Worm (Caenorhabditis elegans) whole organism, young adult: ENCODE results near the gene abu-1.
A peak's percentile ranks its signal among the peaks of the same experiment; 100 is the strongest.

Experiments
- B0019.2 ChIP-seq: fragments of 200-800 bp; sonication (Bioruptor generic); conservative IDR thresholded peaks from 2 replicates; pipeline ENCODE4 v1.3.6; 2022; ENCODE audit warnings: missing genetic modification reagents, missing genetic modification characterization, missing compliant biosample characterization
- B0336.3 ChIP-seq: fragments of 200-800 bp; sonication (Bioruptor generic); IDR thresholded peaks from 2 replicates; pipeline ENCODE4 v1.3.6; 2022; ENCODE audit warnings: missing genetic modification characterization, missing compliant biosample characterization
- C17E4.6 ChIP-seq: fragments of 200-800 bp; sonication (Bioruptor generic); IDR thresholded peaks from 2 replicates; pipeline ENCODE4 v1.3.6; 2022; ENCODE audit warnings: missing genetic modification reagents, missing genetic modification characterization, missing compliant biosample characterization
- D2030.7 ChIP-seq: fragments of 200-800 bp; sonication (Bioruptor generic); IDR thresholded peaks from 2 replicates; pipeline ENCODE4 v1.3.6; 2022; ENCODE audit warnings: missing genetic modification reagents, missing genetic modification characterization, missing compliant biosample characterization
- F10E7.11 ChIP-seq: sonication (generic microtip); optimal IDR thresholded peaks from 2 replicates; lab custom pipeline; 2017; ENCODE audit warnings: mild to moderate bottlenecking, missing genetic modification characterization, moderate library complexity, missing compliant biosample characterization
- F23B12.7 ChIP-seq: sonication (generic microtip); optimal IDR thresholded peaks from 2 replicates; lab custom pipeline; 2017; ENCODE audit warnings: missing genetic modification characterization, mild to moderate bottlenecking, missing compliant biosample characterization, antibody characterized with exemption, moderate library complexity; ENCODE audit not compliant: insufficient read depth
- F39B2.1 ChIP-seq: fragments of 200-800 bp; sonication (Bioruptor generic); IDR thresholded peaks from 2 replicates; pipeline ENCODE4 v1.3.6; 2022; ENCODE audit warnings: missing genetic modification reagents, missing genetic modification characterization, missing compliant biosample characterization
- F52B5.7 ChIP-seq: sonication (generic microtip); optimal IDR thresholded peaks from 2 replicates; lab custom pipeline; 2016; ENCODE audit warnings: mild to moderate bottlenecking, missing genetic modification characterization, missing compliant biosample characterization
- ZK185.1 ChIP-seq: sonication (generic microtip); optimal IDR thresholded peaks from 2 replicates; lab custom pipeline; 2016; ENCODE audit warnings: mild to moderate bottlenecking, missing genetic modification characterization, missing compliant biosample characterization; ENCODE audit not compliant: poor library complexity, severe bottlenecking
- akir-1 ChIP-seq: fragments of 200-800 bp; sonication (Bioruptor generic); optimal IDR thresholded peaks from 2 replicates; lab custom pipeline; 2018; ENCODE audit warnings: mild to moderate bottlenecking, missing genetic modification characterization, moderate library complexity, missing compliant biosample characterization
- atf-7 ChIP-seq: sonication (generic microtip); optimal IDR thresholded peaks from 2 replicates; lab custom pipeline; 2017; ENCODE audit warnings: mild to moderate bottlenecking, missing genetic modification characterization, missing compliant biosample characterization
- athp-1 ChIP-seq: sonication (generic microtip); optimal IDR thresholded peaks from 2 replicates; lab custom pipeline; 2017; ENCODE audit warnings: mild to moderate bottlenecking, missing genetic modification characterization, missing compliant biosample characterization
- attf-5 ChIP-seq: fragments of 200-800 bp; sonication (Bioruptor generic); optimal IDR thresholded peaks from 2 replicates; lab custom pipeline; 2018; ENCODE audit warnings: mild to moderate bottlenecking, missing genetic modification characterization, missing compliant biosample characterization
- attf-6 ChIP-seq: fragments of 200-800 bp; sonication (Bioruptor generic); IDR thresholded peaks from 2 replicates; pipeline ENCODE4 v1.3.6; 2022; ENCODE audit warnings: missing genetic modification reagents, missing genetic modification characterization, missing compliant biosample characterization
- cebp-1 ChIP-seq, 2 experiments: fragments of 200-800 bp in 1 of 2; sonication (Bioruptor generic) in 1 of 2; sonication (generic microtip) in 1 of 2; IDR thresholded peaks in 1 of 2; optimal IDR thresholded peaks in 1 of 2; 2 replicates each; pipeline versions ENCODE4 v1.3.6 to Lab custom; 2017 to 2022; ENCODE audit warnings: missing compliant biosample characterization in 2 of 2, missing genetic modification characterization in 2 of 2, mild to moderate bottlenecking in 1 of 2, missing genetic modification reagents in 1 of 2, moderate library complexity in 1 of 2
- cebp-2 ChIP-seq: fragments of 200-800 bp; sonication (Bioruptor generic); IDR thresholded peaks from 2 replicates; pipeline ENCODE4 v1.3.6; 2022; ENCODE audit warnings: missing genetic modification characterization, missing compliant biosample characterization
- chd-7 ChIP-seq: sonication (generic microtip); optimal IDR thresholded peaks from 2 replicates; lab custom pipeline; 2016; ENCODE audit warnings: mild to moderate bottlenecking, missing genetic modification characterization, moderate library complexity, missing compliant biosample characterization
- dox-1 ChIP-seq: fragments of 200-800 bp; sonication (Bioruptor generic); IDR thresholded peaks from 2 replicates; pipeline ENCODE4 v1.3.6; 2022; ENCODE audit warnings: missing genetic modification reagents, missing genetic modification characterization, missing compliant biosample characterization
- dpff-1 ChIP-seq: sonication (generic microtip); optimal IDR thresholded peaks from 2 replicates; lab custom pipeline; 2017; ENCODE audit warnings: mild to moderate bottlenecking, missing genetic modification characterization, missing compliant biosample characterization
- efl-1 ChIP-seq: fragments of 150-350 bp; optimal IDR thresholded peaks from 2 replicates; lab custom pipeline; 2014; ENCODE audit warnings: missing biosample characterization, missing genetic modification reagents, missing genetic modification characterization
- egrh-3 ChIP-seq: fragments of 200-800 bp; sonication (Bioruptor generic); IDR thresholded peaks from 2 replicates; pipeline ENCODE4 v1.3.6; 2022; ENCODE audit warnings: missing genetic modification reagents, missing genetic modification characterization, missing compliant biosample characterization
- ekl-4 ChIP-seq: fragments of 200-800 bp; sonication (Bioruptor generic); IDR thresholded peaks from 2 replicates; pipeline ENCODE4 v1.3.6; 2022; ENCODE audit warnings: missing genetic modification reagents, missing genetic modification characterization, missing compliant biosample characterization
- him-1 ChIP-seq: sonication (generic microtip); optimal IDR thresholded peaks from 2 replicates; lab custom pipeline; 2016; ENCODE audit warnings: missing genotype, missing genetic modification reagents, missing genetic modification characterization, missing compliant biosample characterization
- hlh-26 ChIP-seq: fragments of 200-800 bp; sonication (Bioruptor generic); conservative IDR thresholded peaks from 2 replicates; pipeline ENCODE4 v1.3.6; 2022; ENCODE audit warnings: missing genetic modification reagents, missing genetic modification characterization, missing compliant biosample characterization
- hmg-1.2 ChIP-seq: fragments of 200-800 bp; sonication (Bioruptor generic); IDR thresholded peaks from 2 replicates; pipeline ENCODE4 v1.3.6; 2022; ENCODE audit warnings: missing genetic modification reagents, missing genetic modification characterization, missing compliant biosample characterization
- lin-40 ChIP-seq: sonication (generic microtip); optimal IDR thresholded peaks from 2 replicates; lab custom pipeline; 2016; ENCODE audit warnings: missing genetic modification characterization, mild to moderate bottlenecking, missing compliant biosample characterization, missing genotype, missing genetic modification reagents
- lin-54 ChIP-seq: fragments of 200-800 bp; sonication (Bioruptor generic); optimal IDR thresholded peaks from 2 replicates; lab custom pipeline; 2018; ENCODE audit warnings: mild to moderate bottlenecking, missing genetic modification characterization, missing compliant biosample characterization
- lsl-1 ChIP-seq: fragments of 200-800 bp; sonication (Bioruptor generic); optimal IDR thresholded peaks from 2 replicates; lab custom pipeline; 2018; ENCODE audit warnings: mild to moderate bottlenecking, missing genetic modification characterization, moderate library complexity, missing compliant biosample characterization
- madf-6 ChIP-seq: fragments of 200-800 bp; sonication (Bioruptor generic); IDR thresholded peaks from 2 replicates; pipeline ENCODE4 v1.3.6; 2022; ENCODE audit warnings: missing genetic modification reagents, missing genetic modification characterization, missing compliant biosample characterization
- mel-28 ChIP-seq: sonication (generic microtip); optimal IDR thresholded peaks from 2 replicates; lab custom pipeline; 2016; ENCODE audit warnings: borderline replicate concordance, mild to moderate bottlenecking, missing genetic modification characterization, missing compliant biosample characterization
- nfya-2 ChIP-seq: fragments of 200-800 bp; sonication (Bioruptor generic); IDR thresholded peaks from 2 replicates; pipeline ENCODE4 v1.3.6; 2022; ENCODE audit warnings: missing genetic modification reagents, missing genetic modification characterization, missing compliant biosample characterization
- nhr-90 ChIP-seq: sonication (generic microtip); optimal IDR thresholded peaks from 2 replicates; lab custom pipeline; 2016; ENCODE audit warnings: missing genotype, mild to moderate bottlenecking, missing genetic modification characterization, missing compliant biosample characterization
- pbrm-1 ChIP-seq: fragments of 200-800 bp; sonication (Bioruptor generic); IDR thresholded peaks from 2 replicates; pipeline ENCODE4 v1.3.6; 2022; ENCODE audit warnings: missing genetic modification reagents, missing genetic modification characterization, missing compliant biosample characterization
- repo-1 ChIP-seq: sonication (generic microtip); optimal IDR thresholded peaks from 2 replicates; lab custom pipeline; 2017; ENCODE audit warnings: mild to moderate bottlenecking, missing genetic modification characterization, missing compliant biosample characterization
- sea-2 ChIP-seq: fragments of 200-800 bp; sonication (Bioruptor generic); IDR thresholded peaks from 2 replicates; pipeline ENCODE4 v1.3.6; 2022; ENCODE audit warnings: missing genetic modification characterization, missing compliant biosample characterization
- snpc-1.3 ChIP-seq: sonication (generic microtip); optimal IDR thresholded peaks from 2 replicates; lab custom pipeline; 2017; ENCODE audit warnings: missing genetic modification characterization, mild to moderate bottlenecking, missing compliant biosample characterization, antibody characterized with exemption, moderate library complexity, missing genotype, missing genetic modification reagents; ENCODE audit not compliant: insufficient read depth
- snpc-3.4 ChIP-seq: sonication (generic microtip); optimal IDR thresholded peaks from 2 replicates; lab custom pipeline; 2017; ENCODE audit warnings: missing genetic modification characterization, mild to moderate bottlenecking, missing compliant biosample characterization, antibody characterized with exemption, moderate library complexity, missing genotype, missing genetic modification reagents
- tbp1 ChIP-seq: fragments of 200-800 bp; sonication (Bioruptor generic); optimal IDR thresholded peaks from 2 replicates; lab custom pipeline; 2018; ENCODE audit warnings: mild to moderate bottlenecking, missing genetic modification characterization, missing compliant biosample characterization
- unc-130 ChIP-seq: sonication (generic microtip); optimal IDR thresholded peaks from 2 replicates; lab custom pipeline; 2016; ENCODE audit warnings: missing genetic modification reagents, missing genetic modification characterization, missing compliant biosample characterization
- unc-62 ChIP-seq: fragments of 150-350 bp; optimal IDR thresholded peaks from 2 replicates; lab custom pipeline; 2014; ENCODE audit warnings: missing biosample characterization, missing genetic modification reagents, missing genetic modification characterization
- xnd-1 ChIP-seq: sonication (generic microtip); optimal IDR thresholded peaks from 2 replicates; lab custom pipeline; 2016; ENCODE audit warnings: missing genotype, missing genetic modification reagents, missing genetic modification characterization, missing compliant biosample characterization
- ztf-25 ChIP-seq: fragments of 200-800 bp; sonication (Bioruptor generic); IDR thresholded peaks from 2 replicates; pipeline ENCODE4 v1.3.6; 2022; ENCODE audit warnings: missing genetic modification reagents, missing genetic modification characterization, missing compliant biosample characterization
- ztf-28 ChIP-seq: fragments of 200-800 bp; sonication (Bioruptor generic); IDR thresholded peaks from 2 replicates; pipeline ENCODE4 v1.3.6; 2022; ENCODE audit warnings: missing genetic modification reagents, missing genetic modification characterization, missing compliant biosample characterization

abu-1 gene

DNA sequence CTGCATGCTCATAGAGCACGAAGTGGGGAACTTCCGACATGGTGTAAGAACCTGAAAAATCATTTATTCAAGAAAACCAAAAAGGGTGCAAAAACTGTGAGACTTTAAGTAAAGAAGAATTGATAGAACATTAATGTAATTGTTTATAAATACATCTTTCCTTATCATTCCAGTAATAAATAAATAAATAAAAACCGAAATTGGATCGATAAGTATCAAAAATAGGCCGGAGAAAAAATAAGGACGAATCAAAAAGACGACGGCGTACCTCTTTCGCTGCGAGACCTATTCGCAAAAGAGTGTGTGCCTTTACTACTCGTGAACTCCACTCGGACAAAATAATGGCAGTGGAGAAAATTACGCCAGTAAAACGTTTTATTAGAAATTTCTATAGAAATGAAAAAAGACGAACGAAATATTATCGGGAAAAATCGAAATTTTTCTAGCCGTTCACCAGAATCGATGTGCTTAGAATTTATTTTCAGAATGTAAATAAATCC, 28.6 kb downstream of the abu-1 start, which contains the start of gene nol-56 (continued):
- TF ChIP-seq lin-40 (tag; lab: Kevin White, UChicago): peak; percentile 71
- TF ChIP-seq dox-1 (GFP tag; lab: Robert Waterston, UW): peak; percentile 74
- no peak for TF ChIP-seq nhr-90
- TF ChIP-seq madf-6: peak; percentile 51; the same call in 1 of the 2 replicates
- TF ChIP-seq ZK185.1 (tag; lab: Kevin White, UChicago): peak; percentile 79
- TF ChIP-seq dpff-1: no peak
- TF ChIP-seq hmg-1.2 (GFP tag; lab: Robert Waterston, UW): 0 out of 2 replicates have a peak, but pooled peaks have one; percentile 10
- no peak for TF ChIP-seq xnd-1 (tag; lab: Kevin White, UChicago)

DNA sequence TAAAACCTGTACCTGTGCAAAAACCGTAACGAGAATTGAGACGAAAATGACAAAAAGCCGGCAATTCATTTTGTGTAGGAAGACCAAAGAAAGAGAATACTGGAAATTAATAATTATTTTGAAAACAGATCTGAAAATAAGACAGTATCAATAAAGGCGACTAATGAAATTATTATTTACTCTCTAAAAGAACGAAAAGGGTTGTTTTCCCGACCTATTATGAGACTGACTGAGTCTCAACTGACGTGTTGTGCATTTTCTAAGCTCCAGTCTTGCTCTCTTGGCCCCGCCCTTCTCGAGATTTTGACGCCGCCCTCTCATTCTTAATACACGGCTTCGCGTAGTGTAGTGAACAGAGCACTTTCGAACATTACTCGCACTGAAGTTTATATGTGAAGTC, 31.6 kb downstream of the abu-1 start, which contains the start of gene K07C5.9:
Gene K07C5.9, minus strand, starts transcription at position 101 of the 400 bp plus-strand sequence.
- TF ChIP-seq ekl-4 (GFP tag; lab: Robert Waterston, UW) (0 out of 2 replicates have a peak, but pooled peaks have one; percentile 26), cebp-2 (no peak), snpc-1.3 (tag; lab: Kevin White, UChicago) (no peak), ztf-28 (GFP tag; lab: Robert Waterston, UW) (no peak), D2030.7 (GFP tag; lab: Robert Waterston, UW) (no peak), akir-1 (GFP tag; lab: Kevin White, UChicago) (no peak), tbp1 (GFP tag; lab: Kevin White, UChicago) (no peak), egrh-3 (GFP tag; lab: Robert Waterston, UW) (no peak), hlh-26 (GFP tag; lab: Robert Waterston, UW) (no peak), sea-2 (GFP tag; lab: Robert Waterston, UW) (no peak), attf-5 (GFP tag; lab: Kevin White, UChicago) (no peak), dpff-1 (no peak), pbrm-1 (no peak), lsl-1 (GFP tag; lab: Kevin White, UChicago) (no peak), C17E4.6 (GFP tag; lab: Robert Waterston, UW) (no peak), madf-6 (0 out of 2 replicates have a peak, but pooled peaks have one; percentile 43), hmg-1.2 (GFP tag; lab: Robert Waterston, UW) (no peak), snpc-3.4 (tag; lab: Kevin White, UChicago) (peak; percentile 6), atf-7 (tag; lab: Kevin White, UChicago) (no peak), nfya-2 (GFP tag; lab: Robert Waterston, UW) (no peak), unc-130 (GFP tag; lab: Kevin White, UChicago) (no peak), F39B2.1 (GFP tag; lab: Robert Waterston, UW) (no peak), B0019.2 (GFP tag; lab: Robert Waterston, UW) (no peak), F23B12.7 (tag; lab: Kevin White, UChicago) (no peak), mel-28 (tag; lab: Kevin White, UChicago) (no peak)
- TF ChIP-seq, all 124 proteins: peak for 3

DNA sequence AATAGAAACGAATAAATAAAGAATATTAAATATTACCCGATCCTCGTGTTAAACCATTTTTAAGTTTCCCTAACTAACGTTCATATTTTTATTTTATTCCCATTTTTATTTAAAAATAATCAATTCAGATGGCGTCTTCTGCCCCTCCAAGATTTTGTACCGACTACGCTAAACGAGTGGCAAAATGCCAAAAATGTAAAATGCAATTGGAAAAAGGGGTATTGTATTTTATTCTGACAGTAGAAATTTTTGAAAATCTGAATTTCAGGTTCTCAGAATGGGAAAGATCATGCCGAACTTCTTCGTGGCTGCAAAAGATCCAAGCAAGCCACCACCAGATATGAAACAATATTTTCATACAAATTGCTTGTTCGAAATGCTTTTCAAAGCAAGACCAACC, 38.7 kb downstream of the abu-1 start, which contains the start of gene K07C5.3:
Gene K07C5.3, plus strand, starts transcription at position 129 of the 400 bp plus-strand sequence.
- TF ChIP-seq chd-7 (peak; percentile 38), him-1 (tag; lab: Kevin White, UChicago) (no peak), repo-1 (tag; lab: Kevin White, UChicago) (no peak), B0336.3 (GFP tag; lab: Robert Waterston, UW) (0 out of 2 replicates have a peak, but pooled peaks have one; percentile 11), ekl-4 (GFP tag; lab: Robert Waterston, UW) (0 out of 2 replicates have a peak, but pooled peaks have one; percentile 59), ztf-28 (GFP tag; lab: Robert Waterston, UW) (no peak), nhr-90 (no peak), attf-6 (GFP tag; lab: Robert Waterston, UW) (0 out of 2 replicates have a peak, but pooled peaks have one; percentile 17), F52B5.7 (tag; lab: Kevin White, UChicago) (peak; percentile 8), C17E4.6 (GFP tag; lab: Robert Waterston, UW) (no peak), atf-7 (tag; lab: Kevin White, UChicago) (peak; percentile 27), F10E7.11 (tag; lab: Kevin White, UChicago) (peak; percentile 56), ztf-25 (no peak), D2030.7 (GFP tag; lab: Robert Waterston, UW) (peak; percentile 15; the same call in 1 of the 2 replicates), athp-1 (tag; lab: Kevin White, UChicago) (peak; percentile 74), cebp-1 (GFP tag; IDR thresholded peaks at IDR 0.05; lab: Robert Waterston, UW) (no peak), cebp-1 (tag; optimal IDR thresholded peaks at IDR 0.05; lab: Kevin White, UChicago) (peak; percentile 9), lin-54 (GFP tag; lab: Kevin White, UChicago) (peak; percentile 2), unc-62 (GFP tag; lab: Kevin White, UChicago) (no peak), hmg-1.2 (GFP tag; lab: Robert Waterston, UW) (0 out of 2 replicates have a peak, but pooled peaks have one; percentile 6), efl-1 (no peak)
